Worm (Caenorhabditis elegans) whole organism, L4 larva: ENCODE data around the gene sre-20.

ENCODE experiments used
- R02D3.7 ChIP-seq: fragments of 150-350 bp; sonication (generic microtip); optimal IDR thresholded peaks from 3 replicates; lab custom pipeline; 2014; ENCODE audit warnings: missing biosample characterization, missing genetic modification characterization
- ZK546.5 ChIP-seq, 2 experiments: sonication (generic microtip); optimal IDR thresholded peaks; 2 replicates each; lab custom pipeline; 2017; ENCODE audit warnings: missing biosample characterization in 2 of 2, missing genetic modification characterization in 2 of 2
- ceh-82 ChIP-seq: sonication (generic microtip); optimal IDR thresholded peaks from 2 replicates; lab custom pipeline; 2017; ENCODE audit warnings: missing biosample characterization, missing genetic modification characterization
- dmd-9 ChIP-seq: fragments of 200-800 bp; sonication (Bioruptor generic); IDR thresholded peaks from 2 replicates; pipeline ENCODE4 v1.3.6; 2022; ENCODE audit warnings: missing genetic modification reagents, missing genetic modification characterization, missing compliant biosample characterization
- dve-1 ChIP-seq: sonication (generic microtip); optimal IDR thresholded peaks from 2 replicates; lab custom pipeline; 2017; ENCODE audit warnings: antibody characterized with exemption, mild to moderate bottlenecking, missing genetic modification characterization, missing compliant biosample characterization; ENCODE audit not compliant: insufficient read depth
- lir-3 ChIP-seq: sonication (generic microtip); optimal IDR thresholded peaks from 2 replicates; lab custom pipeline; 2016; ENCODE audit warnings: mild to moderate bottlenecking, missing genetic modification characterization, missing compliant biosample characterization
- mdl-1 ChIP-seq, 2 experiments: fragments of 150-350 bp in 1 of 2; sonication (generic microtip) in 1 of 2; optimal IDR thresholded peaks; 2 replicates each; lab custom pipeline; 2014 to 2017; ENCODE audit warnings: missing biosample characterization in 2 of 2, missing genetic modification characterization in 2 of 2
- mes-2 ChIP-seq: sonication (generic microtip); optimal IDR thresholded peaks from 2 replicates; lab custom pipeline; 2016; ENCODE audit warnings: missing genotype, mild to moderate bottlenecking, missing genetic modification characterization, missing compliant biosample characterization; ENCODE audit not compliant: poor library complexity, severe bottlenecking
- snpc-4 ChIP-seq: fragments of 150-350 bp; optimal IDR thresholded peaks from 2 replicates; lab custom pipeline; 2014; ENCODE audit warnings: missing biosample characterization, missing genetic modification characterization
- unc-39 ChIP-seq: sonication (generic microtip); optimal IDR thresholded peaks from 2 replicates; lab custom pipeline; 2017; ENCODE audit warnings: missing biosample characterization, missing genetic modification characterization
- zfp-3 ChIP-seq: fragments of 200-800 bp; sonication (Bioruptor generic); conservative IDR thresholded peaks from 2 replicates; pipeline ENCODE4 v1.3.6; 2022; ENCODE audit warnings: missing genetic modification reagents, missing genetic modification characterization, missing compliant biosample characterization

DNA sequence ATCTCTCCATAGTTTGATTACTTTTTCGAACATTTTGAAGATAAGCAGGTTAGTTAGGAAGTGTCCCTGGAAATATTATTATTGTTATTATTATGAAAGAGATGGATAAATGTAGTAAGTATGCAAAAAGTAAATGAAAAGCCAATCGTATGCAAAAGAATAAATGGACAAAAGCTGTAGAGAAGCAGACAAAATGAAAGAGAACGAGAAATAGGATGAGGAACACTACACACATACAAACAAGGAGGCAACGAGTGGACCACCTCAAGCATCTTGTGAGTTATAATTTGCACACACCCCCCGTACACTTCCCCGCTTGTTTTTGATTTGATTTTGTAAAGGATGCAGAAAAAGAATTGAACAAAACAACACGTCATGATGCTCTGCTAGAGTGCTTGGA, 26.4 kb upstream of the sre-20 start, which contains the start of gene ZC443.2:
- no peak for TF ChIP-seq zfp-3 (GFP tag; lab: Robert Waterston, UW)
- no peak for TF ChIP-seq ZK546.5 (tag; optimal IDR thresholded peaks at IDR 0.05; lab: Kevin White, UChicago)
- TF ChIP-seq lir-3, result no peak
- no peak for TF ChIP-seq snpc-4 (tag; lab: Kevin White, UChicago)
- TF ChIP-seq mdl-1 (tag; optimal IDR thresholded peaks at IDR 0.05; lab: Kevin White, UChicago), result no peak
- TF ChIP-seq ceh-82 (tag; lab: Kevin White, UChicago), result no peak
- TF ChIP-seq mes-2 (tag; lab: Kevin White, UChicago), result no peak
- TF ChIP-seq unc-39 (tag; lab: Kevin White, UChicago), result no peak
- TF ChIP-seq R02D3.7 (tag; lab: Kevin White, UChicago), result no peak
- TF ChIP-seq dve-1 (tag; lab: Kevin White, UChicago), result no peak
- no peak for TF ChIP-seq dmd-9
